Fruit fly (Drosophila melanogaster) whole organism, embryonic: ENCODE results near the gene CG43355.

Experiments
- CG10274 ChIP-seq: fragments of 200-800 bp; sonication (Bioruptor generic); optimal IDR thresholded peaks from 3 replicates; lab custom pipeline; 2017; ENCODE audit warnings: missing biosample characterization, mild to moderate bottlenecking, missing genetic modification characterization
- CG10321 ChIP-seq: fragments of 200-800 bp; sonication (Bioruptor generic); IDR thresholded peaks from 2 replicates; pipeline ENCODE4 v1.3.6; 2022; ENCODE audit warnings: missing biosample characterization, missing genetic modification characterization
- CG11560 ChIP-seq: fragments of 200-800 bp; sonication (Bioruptor generic); IDR thresholded peaks from 3 replicates; pipeline ENCODE4 v1.3.6; 2022; ENCODE audit warnings: missing biosample characterization, missing genetic modification characterization
- CG13775 ChIP-seq: fragments of 200-800 bp; sonication (Bioruptor generic); optimal IDR thresholded peaks from 3 replicates; lab custom pipeline; 2017; ENCODE audit warnings: missing biosample characterization, mild to moderate bottlenecking, missing genetic modification characterization
- CG17912 ChIP-seq: fragments of 200-800 bp; sonication (Bioruptor generic); optimal IDR thresholded peaks from 2 replicates; lab custom pipeline; 2018; ENCODE audit warnings: missing biosample characterization, mild to moderate bottlenecking, missing genetic modification characterization
- CG18011 ChIP-seq: fragments of 200-800 bp; sonication (Bioruptor generic); optimal IDR thresholded peaks from 2 replicates; lab custom pipeline; 2017; ENCODE audit warnings: missing biosample characterization, missing genetic modification characterization, mild to moderate bottlenecking, moderate library complexity, missing genotype
- CG2199 ChIP-seq: fragments of 200-800 bp; sonication (Bioruptor generic); IDR thresholded peaks from 3 replicates; pipeline ENCODE4 v1.3.6; 2022; ENCODE audit warnings: missing biosample characterization, missing genetic modification characterization
- CG31365 ChIP-seq: fragments of 200-800 bp; sonication (Bioruptor generic); optimal IDR thresholded peaks from 2 replicates; lab custom pipeline; 2018; ENCODE audit warnings: missing biosample characterization, mild to moderate bottlenecking, missing genetic modification characterization
- CG42726 ChIP-seq: fragments of 200-800 bp; sonication (Bioruptor generic); IDR thresholded peaks from 2 replicates; pipeline ENCODE4 v1.3.6; 2022; ENCODE audit warnings: missing biosample characterization, missing genetic modification characterization; ENCODE audit not compliant: partially characterized antibody
- CG6175 ChIP-seq: fragments of 200-800 bp; sonication (Bioruptor generic); IDR thresholded peaks from 3 replicates; pipeline ENCODE4 v1.3.6; 2022; ENCODE audit warnings: missing biosample characterization, missing genetic modification characterization
- CG7786 ChIP-seq: fragments of 200-800 bp; sonication (Bioruptor generic); optimal IDR thresholded peaks from 2 replicates; lab custom pipeline; 2016; ENCODE audit warnings: missing biosample characterization, missing genetic modification characterization
- CG7839 ChIP-seq: fragments of 200-800 bp; sonication (Bioruptor generic); optimal IDR thresholded peaks from 3 replicates; lab custom pipeline; 2018; ENCODE audit warnings: missing biosample characterization, mild to moderate bottlenecking, missing genetic modification characterization, moderate library complexity
- CG7963 ChIP-seq: fragments of 200-800 bp; sonication (Bioruptor generic); IDR thresholded peaks from 3 replicates; pipeline ENCODE4 v1.3.6; 2022; ENCODE audit warnings: missing biosample characterization, missing genetic modification characterization; ENCODE audit not compliant: partially characterized antibody
- CG7987 ChIP-seq: fragments of 200-800 bp; sonication (Bioruptor generic); optimal IDR thresholded peaks from 2 replicates; lab custom pipeline; 2018; ENCODE audit warnings: missing biosample characterization, mild to moderate bottlenecking, missing genetic modification characterization, moderate library complexity
- CHES-1-like ChIP-seq: fragments of 200-800 bp; sonication (Bioruptor generic); optimal IDR thresholded peaks from 2 replicates; lab custom pipeline; 2016; ENCODE audit warnings: missing biosample characterization, missing genetic modification characterization
- Dll ChIP-seq: fragments of 200-800 bp; sonication (Bioruptor generic); IDR thresholded peaks from 4 replicates; pipeline ENCODE4 v1.3.6; 2022; ENCODE audit warnings: missing biosample characterization, missing genetic modification characterization; ENCODE audit not compliant: partially characterized antibody
- Doc3 ChIP-seq: fragments of 200-800 bp; sonication (Bioruptor generic); IDR thresholded peaks from 3 replicates; pipeline ENCODE4 v1.3.6; 2022; ENCODE audit warnings: missing biosample characterization, missing genetic modification characterization; ENCODE audit not compliant: partially characterized antibody
- HmgD ChIP-seq: fragments of 200-800 bp; sonication (Bioruptor generic); optimal IDR thresholded peaks from 3 replicates; lab custom pipeline; 2016; ENCODE audit warnings: missing biosample characterization, missing genetic modification characterization
- NC2β ChIP-seq: fragments of 200-800 bp; sonication (Bioruptor generic); optimal IDR thresholded peaks from 2 replicates; lab custom pipeline; 2016; ENCODE audit warnings: missing biosample characterization, missing genetic modification characterization
- Rfx ChIP-seq: fragments of 200-800 bp; sonication (Bioruptor generic); IDR thresholded peaks from 2 replicates; pipeline ENCODE4 v1.3.6; 2022; ENCODE audit warnings: missing biosample characterization, missing genetic modification characterization
- TFAM ChIP-seq: fragments of 200-800 bp; sonication (Bioruptor generic); optimal IDR thresholded peaks from 2 replicates; lab custom pipeline; 2017; ENCODE audit warnings: missing biosample characterization, missing genetic modification characterization, inconsistent platforms
- ab ChIP-seq: fragments of 200-800 bp; sonication (Bioruptor generic); optimal IDR thresholded peaks from 2 replicates; lab custom pipeline; 2016; ENCODE audit warnings: missing biosample characterization, missing genetic modification characterization
- cad ChIP-seq: fragments of >200 bp; optimal IDR thresholded peaks from 2 replicates; lab custom pipeline; 2017; ENCODE audit warnings: missing biosample characterization, missing genetic modification characterization
- dan ChIP-seq: fragments of 200-800 bp; sonication (Bioruptor generic); IDR thresholded peaks from 2 replicates; pipeline ENCODE4 v1.3.6; 2022; ENCODE audit warnings: missing biosample characterization, missing genetic modification characterization
- dm ChIP-seq: fragments of 200-800 bp; sonication (Bioruptor generic); optimal IDR thresholded peaks from 3 replicates; lab custom pipeline; 2016; ENCODE audit warnings: missing biosample characterization, missing genetic modification characterization
- fd96Cb ChIP-seq: fragments of 200-800 bp; sonication (Bioruptor generic); optimal IDR thresholded peaks from 2 replicates; lab custom pipeline; 2018; ENCODE audit warnings: missing biosample characterization, mild to moderate bottlenecking, missing genetic modification characterization, moderate library complexity
- gsb ChIP-seq: fragments of 200-800 bp; sonication (Bioruptor generic); IDR thresholded peaks from 2 replicates; pipeline ENCODE4 v1.3.6; 2022; ENCODE audit warnings: missing biosample characterization, missing genetic modification characterization
- hb ChIP-seq: fragments of 200-800 bp; sonication (Bioruptor generic); IDR thresholded peaks from 3 replicates; pipeline ENCODE4 v1.3.6; 2022; ENCODE audit warnings: missing biosample characterization, missing genetic modification characterization; ENCODE audit not compliant: partially characterized antibody
- mirr ChIP-seq: fragments of 200-800 bp; sonication (Bioruptor generic); optimal IDR thresholded peaks from 3 replicates; lab custom pipeline; 2018; ENCODE audit warnings: missing biosample characterization, mild to moderate bottlenecking, missing genetic modification characterization
- oc ChIP-seq: fragments of 200-800 bp; sonication (Bioruptor generic); optimal IDR thresholded peaks from 2 replicates; lab custom pipeline; 2018; ENCODE audit warnings: missing biosample characterization, mild to moderate bottlenecking, missing genetic modification characterization, moderate library complexity
- peb ChIP-seq: fragments of 200-800 bp; sonication (Bioruptor generic); IDR thresholded peaks from 2 replicates; pipeline ENCODE4 v1.3.6; 2022; ENCODE audit warnings: missing biosample characterization, missing genetic modification characterization
- sc ChIP-seq, 3 experiments: fragments of >200 bp in 2 of 3; fragments of 200-800 bp in 1 of 3; sonication (Bioruptor generic) in 1 of 3; optimal IDR thresholded peaks; 2 replicates in 2 of 3; 3 replicates in 1 of 3; lab custom pipeline; 2017; ENCODE audit warnings: mild to moderate bottlenecking in 1 of 3, missing biosample characterization in 1 of 3, missing genetic modification characterization in 1 of 3, missing genetic modification reagents in 1 of 3
- scrt ChIP-seq: fragments of 200-800 bp; sonication (Bioruptor generic); optimal IDR thresholded peaks from 2 replicates; lab custom pipeline; 2018; ENCODE audit warnings: missing biosample characterization, mild to moderate bottlenecking, missing genetic modification characterization, moderate library complexity
- slbo ChIP-seq: fragments of 200-800 bp; sonication (Bioruptor generic); IDR thresholded peaks from 2 replicates; pipeline ENCODE4 v1.3.6; 2022; ENCODE audit warnings: missing biosample characterization, missing genetic modification characterization

Gene CG43355

dm6 chr2L:11528129-11528589 is 43.7 kb downstream of the CG43355 start, which contains the start of gene CG31705 (continued):
- TF ChIP-seq CG17912 (no peak), mirr (GFP tag; lab: Kevin White, UChicago) (no peak)

DNA sequence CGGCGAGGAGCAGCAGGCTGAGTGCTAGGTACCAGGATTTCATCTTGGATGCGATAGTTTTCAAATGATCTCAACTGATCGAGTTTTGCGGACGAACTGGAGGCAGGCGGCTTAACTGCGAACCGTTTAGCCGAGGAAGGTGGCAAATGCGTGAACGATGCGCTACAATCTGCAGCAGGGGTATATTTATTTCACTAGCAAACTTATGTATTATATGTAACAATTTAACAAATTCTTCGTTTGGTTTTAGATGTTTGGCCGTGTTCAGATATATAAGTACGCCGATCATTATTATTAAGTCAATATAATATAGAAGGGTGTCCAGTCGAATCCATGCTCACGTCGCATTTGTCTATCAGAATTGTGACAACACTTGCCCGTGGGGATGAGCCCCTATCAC is 46.4 kb downstream of the CG43355 start, which contains the start of gene CG31706:
CG31706 (minus strand) TSS at position 101 of the 400 bp plus-strand sequence.
- TF ChIP-seq ab (GFP tag; lab: Kevin White, UChicago) = no peak
- TF ChIP-seq CG13775 = no peak
- no peak for TF ChIP-seq peb (GFP tag; lab: Robert Waterston, UW)
- no peak for TF ChIP-seq CG11560 (tag; lab: Robert Waterston, UW)
- TF ChIP-seq CG7987 = no peak
- no peak for TF ChIP-seq CG42726 (GFP tag; lab: Robert Waterston, UW)
- TF ChIP-seq CG31365 = no peak
- no peak for TF ChIP-seq Rfx (GFP tag; lab: Robert Waterston, UW)
- TF ChIP-seq slbo = peak; percentile 10; the same call in 1 of the 2 replicates
- TF ChIP-seq NC2β (GFP tag; lab: Kevin White, UChicago) = no peak
- no peak for TF ChIP-seq CG7839
- no peak for TF ChIP-seq dm (GFP tag; lab: Kevin White, UChicago)
- TF ChIP-seq CG10274 (GFP tag; lab: Kevin White, UChicago) = peak; percentile 31
- TF ChIP-seq Doc3 (GFP tag; lab: Robert Waterston, UW) = no peak
- TF ChIP-seq CG2199 = no peak
- TF ChIP-seq oc (tag; lab: Kevin White, UChicago) = no peak
- no peak for TF ChIP-seq hb (GFP tag; lab: Robert Waterston, UW)
- no peak for TF ChIP-seq CG7786 (GFP tag; lab: Kevin White, UChicago)

DNA sequence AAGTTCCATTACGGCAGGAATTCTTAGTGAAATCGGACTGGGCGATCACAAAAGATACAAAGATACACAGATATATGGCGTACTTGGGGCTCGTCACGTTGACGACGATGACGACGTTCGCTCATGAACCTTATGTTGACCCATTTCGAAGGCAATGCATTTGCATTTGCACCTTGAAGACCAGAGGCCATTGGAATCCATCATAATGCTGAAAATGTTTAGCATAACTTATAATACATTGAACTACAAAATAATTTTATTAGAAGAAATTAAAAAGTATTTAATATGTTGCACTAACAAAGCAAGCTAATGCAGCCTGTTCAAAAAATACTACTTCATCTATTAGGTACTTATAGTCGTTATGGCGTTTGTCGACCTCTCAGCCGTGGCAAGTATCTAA is 47.0 kb downstream of the CG43355 start, which contains the start of gene CG34162:
CG34162 (plus strand) TSS at position 301 of the 400 bp plus-strand sequence.
- TF ChIP-seq CG6175 (GFP tag; lab: Robert Waterston, UW) = no peak
- TF ChIP-seq CG10321 = no peak
- no peak for TF ChIP-seq HmgD
- no peak for TF ChIP-seq TFAM (GFP tag; lab: Kevin White, UChicago)
- TF ChIP-seq CG18011 (GFP tag; lab: Kevin White, UChicago) = no peak
- TF ChIP-seq sc (optimal IDR thresholded peaks at IDR 0.05; lab: Kevin White, UChicago) = no peak
- TF ChIP-seq sc (GFP tag; optimal IDR thresholded peaks at IDR 0.05; lab: Kevin White, UChicago) = no peak
- TF ChIP-seq scrt (GFP tag; lab: Kevin White, UChicago) = no peak
- TF ChIP-seq dan (GFP tag; lab: Robert Waterston, UW) = no peak
- no peak for TF ChIP-seq cad (GFP tag; lab: Kevin White, UChicago)
- no peak for TF ChIP-seq CHES-1-like (GFP tag; lab: Kevin White, UChicago)
- TF ChIP-seq Dll (GFP tag; lab: Robert Waterston, UW) = no peak
- TF ChIP-seq fd96Cb = no peak
- TF ChIP-seq CG7963 (GFP tag; lab: Robert Waterston, UW) = no peak
- TF ChIP-seq, all 482 proteins: peak for 0

DNA sequence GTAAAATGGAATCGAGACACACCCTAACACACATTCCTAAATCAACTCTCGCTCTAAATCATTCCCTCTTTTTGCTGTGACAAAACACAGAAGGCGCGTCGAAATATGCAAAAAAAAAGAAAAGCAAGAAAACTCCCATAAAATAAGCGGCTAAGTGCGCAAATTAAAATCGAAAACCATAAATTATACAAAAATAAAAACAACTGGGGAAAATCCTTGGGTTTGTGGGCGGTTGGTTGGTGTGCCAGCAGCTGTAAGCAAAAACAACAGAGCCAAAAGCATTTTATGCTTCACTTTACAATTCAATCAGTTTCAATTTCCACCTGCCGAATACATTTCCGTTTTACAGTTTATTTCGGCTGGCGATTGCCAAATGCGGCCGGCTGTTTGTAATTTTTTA is 51.3 kb downstream of the CG43355 start, which contains the start of gene CG43438:
CG43438 (plus strand) TSS at position 301 of the 400 bp plus-strand sequence.
- no peak for TF ChIP-seq gsb (GFP tag; lab: Robert Waterston, UW)
- TF ChIP-seq, all 482 proteins: peak for 0
